Worm (Caenorhabditis elegans) whole organism, young adult: Measurements from ENCODE around the gene kcnl-3.
A peak's percentile ranks its signal among the peaks of the same experiment; 100 is the strongest.

Experiments used
- B0035.1 ChIP-seq: sonication (generic microtip); optimal IDR thresholded peaks from 2 replicates; lab custom pipeline; 2016; ENCODE audit warnings: missing genetic modification characterization, mild to moderate bottlenecking, missing compliant biosample characterization, missing genotype, missing genetic modification reagents
- C06A6.2 ChIP-seq: fragments of 200-800 bp; sonication (Bioruptor generic); conservative IDR thresholded peaks from 2 replicates; pipeline ENCODE4 v1.3.6; 2022; ENCODE audit warnings: missing genetic modification characterization, missing compliant biosample characterization
- F10E7.11 ChIP-seq: sonication (generic microtip); optimal IDR thresholded peaks from 2 replicates; lab custom pipeline; 2017; ENCODE audit warnings: mild to moderate bottlenecking, missing genetic modification characterization, moderate library complexity, missing compliant biosample characterization
- F39B2.1 ChIP-seq: fragments of 200-800 bp; sonication (Bioruptor generic); IDR thresholded peaks from 2 replicates; pipeline ENCODE4 v1.3.6; 2022; ENCODE audit warnings: missing genetic modification reagents, missing genetic modification characterization, missing compliant biosample characterization
- F52B5.7 ChIP-seq: sonication (generic microtip); optimal IDR thresholded peaks from 2 replicates; lab custom pipeline; 2016; ENCODE audit warnings: mild to moderate bottlenecking, missing genetic modification characterization, missing compliant biosample characterization
- F57A8.1 ChIP-seq: fragments of 200-800 bp; sonication (Bioruptor generic); optimal IDR thresholded peaks from 2 replicates; lab custom pipeline; 2018; ENCODE audit warnings: mild to moderate bottlenecking, missing genetic modification characterization, moderate library complexity, missing compliant biosample characterization
- K12H6.12 ChIP-seq: fragments of 200-800 bp; sonication (Bioruptor generic); optimal IDR thresholded peaks from 2 replicates; lab custom pipeline; 2018; ENCODE audit warnings: mild to moderate bottlenecking, missing genetic modification characterization, missing compliant biosample characterization
- T26A5.8 ChIP-seq: sonication (generic microtip); optimal IDR thresholded peaks from 2 replicates; lab custom pipeline; 2016; ENCODE audit warnings: missing genetic modification characterization, missing compliant biosample characterization
- Y67H2A.10 ChIP-seq: fragments of 200-800 bp; sonication (Bioruptor generic); conservative IDR thresholded peaks from 2 replicates; pipeline ENCODE4 v1.3.6; 2022; ENCODE audit warnings: missing genetic modification reagents, missing genetic modification characterization, missing compliant biosample characterization
- Y79H2A.3 ChIP-seq: fragments of 200-800 bp; sonication (Bioruptor generic); conservative IDR thresholded peaks from 2 replicates; pipeline ENCODE4 v1.3.6; 2022; ENCODE audit warnings: missing genetic modification reagents, missing genetic modification characterization, missing compliant biosample characterization
- ZK185.1 ChIP-seq: sonication (generic microtip); optimal IDR thresholded peaks from 2 replicates; lab custom pipeline; 2016; ENCODE audit warnings: mild to moderate bottlenecking, missing genetic modification characterization, missing compliant biosample characterization; ENCODE audit not compliant: poor library complexity, severe bottlenecking
- aptf-2 ChIP-seq: fragments of 200-800 bp; sonication (Bioruptor generic); conservative IDR thresholded peaks from 2 replicates; pipeline ENCODE4 v1.3.6; 2022; ENCODE audit warnings: missing genetic modification reagents, missing genetic modification characterization, missing compliant biosample characterization
- atf-7 ChIP-seq: sonication (generic microtip); optimal IDR thresholded peaks from 2 replicates; lab custom pipeline; 2017; ENCODE audit warnings: mild to moderate bottlenecking, missing genetic modification characterization, missing compliant biosample characterization
- attf-3 ChIP-seq: fragments of 200-800 bp; sonication (Bioruptor generic); conservative IDR thresholded peaks from 2 replicates; pipeline ENCODE4 v1.3.6; 2022; ENCODE audit warnings: missing genetic modification reagents, missing genetic modification characterization, missing compliant biosample characterization
- attf-5 ChIP-seq: fragments of 200-800 bp; sonication (Bioruptor generic); optimal IDR thresholded peaks from 2 replicates; lab custom pipeline; 2018; ENCODE audit warnings: mild to moderate bottlenecking, missing genetic modification characterization, missing compliant biosample characterization
- bed-2 ChIP-seq: fragments of 200-800 bp; sonication (Bioruptor generic); IDR thresholded peaks from 2 replicates; pipeline ENCODE4 v1.3.6; 2022; ENCODE audit warnings: missing genetic modification reagents, missing genetic modification characterization, missing compliant biosample characterization
- cebp-1 ChIP-seq, 2 experiments: fragments of 200-800 bp in 1 of 2; sonication (Bioruptor generic) in 1 of 2; sonication (generic microtip) in 1 of 2; IDR thresholded peaks in 1 of 2; optimal IDR thresholded peaks in 1 of 2; 2 replicates each; pipeline versions ENCODE4 v1.3.6 to Lab custom; 2017 to 2022; ENCODE audit warnings: missing compliant biosample characterization in 2 of 2, missing genetic modification characterization in 2 of 2, mild to moderate bottlenecking in 1 of 2, missing genetic modification reagents in 1 of 2, moderate library complexity in 1 of 2
- cebp-2 ChIP-seq: fragments of 200-800 bp; sonication (Bioruptor generic); IDR thresholded peaks from 2 replicates; pipeline ENCODE4 v1.3.6; 2022; ENCODE audit warnings: missing genetic modification characterization, missing compliant biosample characterization
- ceh-27 ChIP-seq: fragments of 200-800 bp; sonication (Bioruptor generic); optimal IDR thresholded peaks from 2 replicates; lab custom pipeline; 2018; ENCODE audit warnings: mild to moderate bottlenecking, missing genetic modification characterization, moderate library complexity, missing compliant biosample characterization
- ceh-58 ChIP-seq: fragments of 200-800 bp; sonication (Bioruptor generic); IDR thresholded peaks from 2 replicates; pipeline ENCODE4 v1.3.6; 2022; ENCODE audit warnings: missing genetic modification characterization, missing compliant biosample characterization
- ceh-79 ChIP-seq: sonication (generic microtip); optimal IDR thresholded peaks from 2 replicates; lab custom pipeline; 2017; ENCODE audit warnings: mild to moderate bottlenecking, missing genetic modification characterization, missing compliant biosample characterization
- ceh-91 ChIP-seq: fragments of 200-800 bp; sonication (Bioruptor generic); IDR thresholded peaks from 2 replicates; pipeline ENCODE4 v1.3.6; 2022; ENCODE audit warnings: missing genetic modification reagents, missing genetic modification characterization, missing compliant biosample characterization
- dox-1 ChIP-seq: fragments of 200-800 bp; sonication (Bioruptor generic); IDR thresholded peaks from 2 replicates; pipeline ENCODE4 v1.3.6; 2022; ENCODE audit warnings: missing genetic modification reagents, missing genetic modification characterization, missing compliant biosample characterization
- dpff-1 ChIP-seq: sonication (generic microtip); optimal IDR thresholded peaks from 2 replicates; lab custom pipeline; 2017; ENCODE audit warnings: mild to moderate bottlenecking, missing genetic modification characterization, missing compliant biosample characterization
- egl-44 ChIP-seq: fragments of 200-800 bp; sonication (Bioruptor generic); IDR thresholded peaks from 2 replicates; pipeline ENCODE4 v1.3.6; 2022; ENCODE audit warnings: missing genetic modification reagents, missing genetic modification characterization, missing compliant biosample characterization
- ekl-4 ChIP-seq: fragments of 200-800 bp; sonication (Bioruptor generic); IDR thresholded peaks from 2 replicates; pipeline ENCODE4 v1.3.6; 2022; ENCODE audit warnings: missing genetic modification reagents, missing genetic modification characterization, missing compliant biosample characterization
- ets-4 ChIP-seq: fragments of 200-800 bp; sonication (Bioruptor generic); optimal IDR thresholded peaks from 2 replicates; lab custom pipeline; 2018; ENCODE audit warnings: mild to moderate bottlenecking, missing genetic modification characterization, missing compliant biosample characterization
- gei-17 ChIP-seq: fragments of 200-800 bp; sonication (Bioruptor generic); optimal IDR thresholded peaks from 2 replicates; lab custom pipeline; 2018; ENCODE audit warnings: mild to moderate bottlenecking, missing genetic modification characterization, missing compliant biosample characterization
- hmg-20 ChIP-seq: fragments of 200-800 bp; sonication (Bioruptor generic); IDR thresholded peaks from 2 replicates; pipeline ENCODE4 v1.3.6; 2022; ENCODE audit warnings: missing genetic modification reagents, missing genetic modification characterization, missing compliant biosample characterization
- hrde-1 ChIP-seq: sonication (generic microtip); optimal IDR thresholded peaks from 2 replicates; lab custom pipeline; 2016; ENCODE audit warnings: missing genetic modification characterization, mild to moderate bottlenecking, missing compliant biosample characterization, moderate library complexity, missing genotype, missing genetic modification reagents, borderline replicate concordance
- lsy-27 ChIP-seq: sonication (generic microtip); optimal IDR thresholded peaks from 2 replicates; lab custom pipeline; 2017; ENCODE audit warnings: missing genetic modification characterization, mild to moderate bottlenecking, missing compliant biosample characterization, antibody characterized with exemption, missing genotype, borderline replicate concordance; ENCODE audit not compliant: insufficient read depth
- madf-8 ChIP-seq: fragments of 200-800 bp; sonication (Bioruptor generic); conservative IDR thresholded peaks from 2 replicates; pipeline ENCODE4 v1.3.6; 2022; ENCODE audit warnings: missing genetic modification reagents, missing genetic modification characterization, missing compliant biosample characterization
- mcd-1 ChIP-seq: fragments of 200-800 bp; sonication (Bioruptor generic); IDR thresholded peaks from 2 replicates; pipeline ENCODE4 v1.3.6; 2022; ENCODE audit warnings: missing genetic modification reagents, missing genetic modification characterization, missing compliant biosample characterization
- mes-4 ChIP-seq: sonication (generic microtip); optimal IDR thresholded peaks from 2 replicates; lab custom pipeline; 2016; ENCODE audit warnings: missing genotype, missing genetic modification characterization, missing compliant biosample characterization
- mxl-1 ChIP-seq: sonication (generic microtip); optimal IDR thresholded peaks from 2 replicates; lab custom pipeline; 2016; ENCODE audit warnings: missing genetic modification characterization, missing compliant biosample characterization
- nfyb-1 ChIP-seq: fragments of 200-800 bp; sonication (Bioruptor generic); IDR thresholded peaks from 2 replicates; pipeline ENCODE4 v1.3.6; 2022; ENCODE audit warnings: missing genetic modification reagents, missing genetic modification characterization, missing compliant biosample characterization
- nhr-120 ChIP-seq: fragments of 200-800 bp; sonication (Bioruptor generic); IDR thresholded peaks from 2 replicates; pipeline ENCODE4 v1.3.6; 2022; ENCODE audit warnings: missing genetic modification characterization, missing compliant biosample characterization
- nhr-179 ChIP-seq: sonication (generic microtip); optimal IDR thresholded peaks from 2 replicates; lab custom pipeline; 2016; ENCODE audit warnings: mild to moderate bottlenecking, missing genetic modification characterization, missing compliant biosample characterization
- nhr-80 ChIP-seq: sonication (generic microtip); optimal IDR thresholded peaks from 2 replicates; lab custom pipeline; 2016; ENCODE audit warnings: missing genetic modification characterization, missing compliant biosample characterization
- nhr-90 ChIP-seq: sonication (generic microtip); optimal IDR thresholded peaks from 2 replicates; lab custom pipeline; 2016; ENCODE audit warnings: missing genotype, mild to moderate bottlenecking, missing genetic modification characterization, missing compliant biosample characterization
- rec-8 ChIP-seq, 2 experiments: sonication (generic microtip); optimal IDR thresholded peaks; 2 replicates each; lab custom pipeline; 2016; ENCODE audit warnings: mild to moderate bottlenecking in 2 of 2, missing genetic modification characterization in 2 of 2, missing genetic modification reagents in 2 of 2, missing genotype in 2 of 2, missing biosample characterization in 1 of 2, missing compliant biosample characterization in 1 of 2, moderate library complexity in 1 of 2
- repo-1 ChIP-seq: sonication (generic microtip); optimal IDR thresholded peaks from 2 replicates; lab custom pipeline; 2017; ENCODE audit warnings: mild to moderate bottlenecking, missing genetic modification characterization, missing compliant biosample characterization
- snpc-1.3 ChIP-seq: sonication (generic microtip); optimal IDR thresholded peaks from 2 replicates; lab custom pipeline; 2017; ENCODE audit warnings: missing genetic modification characterization, mild to moderate bottlenecking, missing compliant biosample characterization, antibody characterized with exemption, moderate library complexity, missing genotype, missing genetic modification reagents; ENCODE audit not compliant: insufficient read depth
- zfh-2 ChIP-seq: fragments of 200-800 bp; sonication (Bioruptor generic); conservative IDR thresholded peaks from 2 replicates; pipeline ENCODE4 v1.3.6; 2022; ENCODE audit warnings: missing genetic modification reagents, missing genetic modification characterization, missing compliant biosample characterization
- ztf-28 ChIP-seq: fragments of 200-800 bp; sonication (Bioruptor generic); IDR thresholded peaks from 2 replicates; pipeline ENCODE4 v1.3.6; 2022; ENCODE audit warnings: missing genetic modification reagents, missing genetic modification characterization, missing compliant biosample characterization
- ztf-6 ChIP-seq: fragments of 200-800 bp; sonication (Bioruptor generic); IDR thresholded peaks from 2 replicates; pipeline ENCODE4 v1.3.6; 2022; ENCODE audit warnings: missing genetic modification reagents, missing genetic modification characterization, missing compliant biosample characterization

The kcnl-3 gene

DNA sequence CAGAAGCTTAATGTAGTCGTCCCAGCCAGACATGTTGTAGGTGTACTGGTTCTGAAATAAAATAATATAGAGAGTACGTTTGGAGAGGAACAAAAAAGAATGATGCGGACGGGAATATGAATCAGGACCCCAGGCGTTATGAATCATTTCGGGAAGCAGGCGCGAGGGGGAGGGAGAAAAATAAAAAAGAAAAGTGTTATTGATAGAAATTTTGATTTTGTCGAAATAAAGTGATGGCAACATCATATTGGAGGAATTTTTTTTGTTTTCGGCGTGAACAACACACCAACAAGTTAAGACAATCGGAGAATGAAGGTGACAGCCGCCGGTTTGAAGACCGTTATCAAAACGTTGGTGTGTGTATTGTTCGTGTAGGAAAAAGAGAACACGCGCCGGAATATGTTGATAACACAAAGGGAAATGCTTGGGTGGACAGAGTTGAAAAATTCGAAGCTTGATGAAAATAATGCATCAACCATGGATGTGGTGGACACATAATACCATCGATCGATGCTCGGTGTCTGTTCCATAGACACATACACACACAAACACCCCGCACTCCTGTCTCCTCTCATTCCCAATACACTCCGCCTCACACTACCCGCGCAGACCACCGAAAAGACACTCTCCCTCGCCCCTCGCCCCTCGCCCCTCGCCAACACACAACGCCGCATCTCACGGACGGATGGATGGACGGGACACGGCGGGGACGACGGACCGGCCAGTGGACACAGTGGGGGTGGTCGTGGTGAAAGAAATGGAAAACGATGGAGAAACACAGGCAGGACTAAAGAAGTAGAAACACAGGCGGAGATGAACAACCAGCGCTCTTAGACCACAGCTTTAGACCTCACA is 32.4 kb upstream of the kcnl-3 start, which contains the start of gene pfn-2:
TSS of gene pfn-2 (minus strand) at position 51 of the 855 bp plus-strand sequence.
- no peak for TF ChIP-seq ztf-6 (GFP tag; lab: Robert Waterston, UW)
- no peak for TF ChIP-seq cebp-2 (GFP tag; lab: Robert Waterston, UW)
- no peak for TF ChIP-seq B0035.1 (tag; lab: Kevin White, UChicago)
- TF ChIP-seq gei-17 (GFP tag; lab: Kevin White, UChicago) = peak; percentile 53
- peak; percentile 79 for TF ChIP-seq nhr-80
- no peak for TF ChIP-seq madf-8 (GFP tag; lab: Robert Waterston, UW)
- TF ChIP-seq rec-8 (tag; optimal IDR thresholded peaks at IDR 0.05; lab: Kevin White, UChicago) = no peak
- TF ChIP-seq ceh-79 = no peak
- no peak for TF ChIP-seq lsy-27 (tag; lab: Kevin White, UChicago)
- no peak for TF ChIP-seq atf-7 (tag; lab: Kevin White, UChicago)
- peak; percentile 8 for TF ChIP-seq attf-5 (GFP tag; lab: Kevin White, UChicago)
- TF ChIP-seq K12H6.12 = peak; percentile 13
- peak; percentile 69 for TF ChIP-seq nfyb-1 (GFP tag; lab: Robert Waterston, UW)
- TF ChIP-seq bed-2 (GFP tag; lab: Robert Waterston, UW) = no peak
- no peak for TF ChIP-seq repo-1
- TF ChIP-seq nhr-179 = no peak
- no peak for TF ChIP-seq attf-3 (GFP tag; lab: Robert Waterston, UW)
- no peak for TF ChIP-seq aptf-2 (GFP tag; lab: Robert Waterston, UW)
- TF ChIP-seq hmg-20 (GFP tag; lab: Robert Waterston, UW) = no peak
- no peak for TF ChIP-seq nhr-90
- TF ChIP-seq F39B2.1 (GFP tag; lab: Robert Waterston, UW) = no peak
- 0 out of 2 replicates have a peak, but pooled peaks have one; percentile 49 for TF ChIP-seq ceh-58
- TF ChIP-seq egl-44 (GFP tag; lab: Robert Waterston, UW) = no peak; the same call in 1 of the 2 replicates
- peak; percentile 98 for TF ChIP-seq zfh-2 (GFP tag; lab: Robert Waterston, UW)
- no peak for TF ChIP-seq F10E7.11
- TF ChIP-seq dpff-1 (tag; lab: Kevin White, UChicago) = no peak
- TF ChIP-seq ets-4 (GFP tag; lab: Kevin White, UChicago) = peak; percentile 28
- TF ChIP-seq ceh-27 = peak; percentile 37
- peak; percentile 58; the same call in 1 of the 2 replicates for TF ChIP-seq dox-1 (GFP tag; lab: Robert Waterston, UW)
- TF ChIP-seq snpc-1.3 (tag; lab: Kevin White, UChicago) = no peak
- no peak for TF ChIP-seq ceh-91
- TF ChIP-seq mes-4 (tag; lab: Kevin White, UChicago) = no peak
- no peak for TF ChIP-seq T26A5.8 (tag; lab: Kevin White, UChicago)
- TF ChIP-seq C06A6.2 = no peak
- no peak for TF ChIP-seq mxl-1 (tag; lab: Kevin White, UChicago)
- no peak for TF ChIP-seq Y67H2A.10 (GFP tag; lab: Robert Waterston, UW)
- no peak for TF ChIP-seq F57A8.1
- no peak for TF ChIP-seq ZK185.1 (tag; lab: Kevin White, UChicago)
- TF ChIP-seq mcd-1 (GFP tag; lab: Robert Waterston, UW) = no peak; the same call in 1 of the 2 replicates
- peak; percentile 16 for TF ChIP-seq F52B5.7 (tag; lab: Kevin White, UChicago)
- no peak for TF ChIP-seq ztf-28 (GFP tag; lab: Robert Waterston, UW)
- TF ChIP-seq hrde-1 = no peak
- 0 out of 2 replicates have a peak, but pooled peaks have one; percentile 35 for TF ChIP-seq ekl-4 (GFP tag; lab: Robert Waterston, UW)
- TF ChIP-seq cebp-1 (GFP tag; IDR thresholded peaks at IDR 0.05; lab: Robert Waterston, UW) = no peak
- TF ChIP-seq cebp-1 (tag; optimal IDR thresholded peaks at IDR 0.05; lab: Kevin White, UChicago) = peak; percentile 48
- no peak for TF ChIP-seq nhr-120 (GFP tag; lab: Robert Waterston, UW)
- no peak for TF ChIP-seq Y79H2A.3 (GFP tag; lab: Robert Waterston, UW)
